Worm (Caenorhabditis elegans) whole organism, young adult: ENCODE results near the gene sfxn-1.1.

Experiments
- attf-5 ChIP-seq: fragments of 200-800 bp; sonication (Bioruptor generic); optimal IDR thresholded peaks from 2 replicates; lab custom pipeline; 2018; ENCODE audit warnings: mild to moderate bottlenecking, missing genetic modification characterization, missing compliant biosample characterization
- dpl-1 ChIP-seq: fragments of 150-350 bp; optimal IDR thresholded peaks from 2 replicates; lab custom pipeline; 2014; ENCODE audit warnings: missing biosample characterization, missing genetic modification reagents, missing genetic modification characterization
- egrh-3 ChIP-seq: fragments of 200-800 bp; sonication (Bioruptor generic); IDR thresholded peaks from 2 replicates; pipeline ENCODE4 v1.3.6; 2022; ENCODE audit warnings: missing genetic modification reagents, missing genetic modification characterization, missing compliant biosample characterization
- snpc-4 ChIP-seq, 5 experiments: fragments of 150-350 bp in 1 of 5; sonication (generic microtip) in 4 of 5; optimal IDR thresholded peaks; 2 replicates each; lab custom pipeline; 2014 to 2018; ENCODE audit warnings: missing genetic modification characterization in 5 of 5, missing biosample characterization in 3 of 5, antibody characterized with exemption in 2 of 5, mild to moderate bottlenecking in 2 of 5, missing compliant biosample characterization in 2 of 5, missing genotype in 2 of 5, moderate library complexity in 2 of 5, missing genetic modification reagents in 1 of 5
- unc-62 ChIP-seq: fragments of 150-350 bp; optimal IDR thresholded peaks from 2 replicates; lab custom pipeline; 2014; ENCODE audit warnings: missing biosample characterization, missing genetic modification reagents, missing genetic modification characterization
- ztf-6 ChIP-seq: fragments of 200-800 bp; sonication (Bioruptor generic); IDR thresholded peaks from 2 replicates; pipeline ENCODE4 v1.3.6; 2022; ENCODE audit warnings: missing genetic modification reagents, missing genetic modification characterization, missing compliant biosample characterization

- no peak for TF ChIP-seq attf-5
- TF ChIP-seq egrh-3, result no peak
- TF ChIP-seq dpl-1 (GFP tag; lab: Kevin White, UChicago), result no peak
- TF ChIP-seq snpc-4 (GFP tag; optimal IDR thresholded peaks at IDR 0.05; lab: Kevin White, UChicago), result no peak
- TF ChIP-seq snpc-4 (tag; optimal IDR thresholded peaks at IDR 0.05; lab: Kevin White, UChicago), result no peak
- TF ChIP-seq unc-62 (GFP tag; lab: Kevin White, UChicago), result no peak
- TF ChIP-seq ztf-6 (GFP tag; lab: Robert Waterston, UW), result no peak
These were observed at the start of gene sfxn-1.1, which contains the start of gene AH6.3 for ce11 chrII:9518781-9519180.
